Worm (Caenorhabditis elegans): Measurements from ENCODE around the gene C06A1.7.

- no peak for TF ChIP-seq mec-3 (tag; optimal IDR thresholded peaks at IDR 0.05; ENCODE audit: borderline replicate concordance)
- TF ChIP-seq rnt-1 (tag; optimal IDR thresholded peaks at IDR 0.05) = no peak
Measured at ce11 chrII:10537988-10538387, 26.7 kb upstream of the C06A1.7 start.

Data from whole organism, late embryonic.